Worm (Caenorhabditis elegans) whole organism, L4 larva: ENCODE results near the gene skr-3.

Source experiments
- D1046.2 ChIP-seq: fragments of 200-800 bp; sonication (Bioruptor generic); IDR thresholded peaks from 2 replicates; pipeline ENCODE4 v1.3.6; 2022; ENCODE audit warnings: missing genetic modification characterization, missing compliant biosample characterization
- T20F7.1 ChIP-seq: fragments of 200-800 bp; sonication (Bioruptor generic); optimal IDR thresholded peaks from 2 replicates; lab custom pipeline; 2018; ENCODE audit warnings: mild to moderate bottlenecking, missing genetic modification characterization, missing compliant biosample characterization
- Y105C5A.15 ChIP-seq: fragments of 200-800 bp; sonication (Bioruptor generic); IDR thresholded peaks from 2 replicates; pipeline ENCODE4 v1.3.6; 2022; ENCODE audit warnings: missing genetic modification characterization, missing compliant biosample characterization
- Y5F2A.4 ChIP-seq: fragments of 200-800 bp; sonication (Bioruptor generic); optimal IDR thresholded peaks from 2 replicates; lab custom pipeline; 2018; ENCODE audit warnings: mild to moderate bottlenecking, missing genetic modification characterization, missing compliant biosample characterization
- Y75B8A.6 ChIP-seq: fragments of 200-800 bp; sonication (Bioruptor generic); IDR thresholded peaks from 2 replicates; pipeline ENCODE4 v1.3.6; 2022; ENCODE audit warnings: missing genetic modification reagents, missing genetic modification characterization, missing compliant biosample characterization
- aha-1 ChIP-seq: fragments of 150-350 bp; peaks from one replicate; lab custom pipeline; 2014; ENCODE audit warnings: missing biosample characterization, missing genetic modification characterization
- ama-1 ChIP-seq: fragments of 150-350 bp; optimal IDR thresholded peaks from 2 replicates; lab custom pipeline; 2014; ENCODE audit warnings: inconsistent platforms, mixed read lengths
- ceh-32 ChIP-seq: sonication (generic microtip); optimal IDR thresholded peaks from 2 replicates; lab custom pipeline; 2016; ENCODE audit warnings: mild to moderate bottlenecking, missing genetic modification characterization, missing compliant biosample characterization; ENCODE audit not compliant: poor library complexity
- ceh-44 ChIP-seq: fragments of 200-800 bp; sonication (Bioruptor generic); IDR thresholded peaks from 2 replicates; pipeline ENCODE4 v1.3.6; 2022; ENCODE audit warnings: missing genetic modification reagents, missing genetic modification characterization, missing compliant biosample characterization
- ces-1 ChIP-seq: fragments of 150-350 bp; sonication (generic microtip); optimal IDR thresholded peaks from 4 replicates; lab custom pipeline; 2014; ENCODE audit warnings: missing biosample characterization, missing genetic modification reagents, missing genetic modification characterization
- dmd-6 ChIP-seq: fragments of 200-800 bp; sonication (Bioruptor generic); IDR thresholded peaks from 2 replicates; pipeline ENCODE4 v1.3.6; 2022; ENCODE audit warnings: missing genetic modification reagents, missing genetic modification characterization, missing compliant biosample characterization
- duxl-1 ChIP-seq: sonication (generic microtip); optimal IDR thresholded peaks from 2 replicates; lab custom pipeline; 2016; ENCODE audit warnings: mild to moderate bottlenecking, missing genetic modification characterization, moderate library complexity, missing compliant biosample characterization; ENCODE audit not compliant: poor library complexity
- egl-27 ChIP-seq: sonication (generic microtip); optimal IDR thresholded peaks from 3 replicates; lab custom pipeline; 2017; ENCODE audit warnings: missing biosample characterization, missing genetic modification reagents, missing genetic modification characterization
- fos-1 ChIP-seq: fragments of 150-350 bp; optimal IDR thresholded peaks from 2 replicates; lab custom pipeline; 2014; ENCODE audit warnings: missing biosample characterization, missing genetic modification characterization
- hlh-11 ChIP-seq: fragments of 200-800 bp; sonication (Bioruptor generic); optimal IDR thresholded peaks from 2 replicates; lab custom pipeline; 2018; ENCODE audit warnings: mild to moderate bottlenecking, missing genetic modification characterization, missing compliant biosample characterization
- jun-1 ChIP-seq: fragments of 150-350 bp; optimal IDR thresholded peaks from 2 replicates; lab custom pipeline; 2014; ENCODE audit warnings: missing biosample characterization, missing genetic modification reagents, missing genetic modification characterization
- lin-13 ChIP-seq: fragments of 150-350 bp; optimal IDR thresholded peaks from 2 replicates; lab custom pipeline; 2014; ENCODE audit warnings: missing biosample characterization, missing genetic modification reagents, missing genetic modification characterization
- lin-29 ChIP-seq: fragments of 200-800 bp; sonication (Bioruptor generic); IDR thresholded peaks from 2 replicates; pipeline ENCODE4 v1.3.6; 2022; ENCODE audit warnings: missing genetic modification reagents, missing genetic modification characterization, missing compliant biosample characterization
- lin-38 ChIP-seq: fragments of 200-800 bp; sonication (Bioruptor generic); IDR thresholded peaks from 2 replicates; pipeline ENCODE4 v1.3.6; 2022; ENCODE audit warnings: missing genetic modification reagents, missing genetic modification characterization, missing compliant biosample characterization
- lsy-2 ChIP-seq, 2 experiments: fragments of 150-350 bp in 1 of 2; sonication (generic microtip) in 1 of 2; optimal IDR thresholded peaks; 2 replicates each; lab custom pipeline; 2014 to 2017; ENCODE audit warnings: missing biosample characterization in 2 of 2, missing genetic modification characterization in 2 of 2
- madf-5 ChIP-seq, 2 experiments: fragments of 200-800 bp; sonication (Bioruptor generic); IDR thresholded peaks; 2 replicates each; pipeline ENCODE4 v1.3.6; 2022; ENCODE audit warnings: missing compliant biosample characterization in 2 of 2, missing genetic modification characterization in 2 of 2
- mxl-2 ChIP-seq: fragments of 200-800 bp; sonication (Bioruptor generic); conservative IDR thresholded peaks from 2 replicates; pipeline ENCODE4 v1.3.6; 2022; ENCODE audit warnings: missing genetic modification reagents, missing genetic modification characterization, missing compliant biosample characterization
- nhr-11 ChIP-seq: fragments of 150-350 bp; optimal IDR thresholded peaks from 2 replicates; lab custom pipeline; 2014; ENCODE audit warnings: missing biosample characterization, missing genetic modification characterization
- nhr-111 ChIP-seq: fragments of 200-800 bp; sonication (Bioruptor generic); optimal IDR thresholded peaks from 2 replicates; lab custom pipeline; 2018; ENCODE audit warnings: mild to moderate bottlenecking, missing genetic modification characterization, missing compliant biosample characterization
- nhr-25 ChIP-seq: sonication (generic microtip); optimal IDR thresholded peaks from 2 replicates; lab custom pipeline; 2017; ENCODE audit warnings: missing genetic modification characterization, mild to moderate bottlenecking, missing compliant biosample characterization, antibody characterized with exemption, moderate library complexity, borderline replicate concordance; ENCODE audit not compliant: insufficient read depth
- nhr-28 ChIP-seq: fragments of 150-350 bp; optimal IDR thresholded peaks from 2 replicates; lab custom pipeline; 2014; ENCODE audit warnings: missing biosample characterization, missing genetic modification characterization
- nhr-41 ChIP-seq: fragments of 200-800 bp; sonication (Bioruptor generic); IDR thresholded peaks from 2 replicates; pipeline ENCODE4 v1.3.6; 2022; ENCODE audit warnings: missing genetic modification reagents, missing genetic modification characterization, missing compliant biosample characterization
- nhr-6 ChIP-seq: fragments of 150-350 bp; optimal IDR thresholded peaks from 2 replicates; lab custom pipeline; 2014; ENCODE audit warnings: missing biosample characterization, missing genetic modification characterization
- nhr-76 ChIP-seq: fragments of 150-350 bp; optimal IDR thresholded peaks from 2 replicates; lab custom pipeline; 2014; ENCODE audit warnings: missing biosample characterization, missing genetic modification characterization
- nhr-77 ChIP-seq: fragments of 150-350 bp; optimal IDR thresholded peaks from 2 replicates; lab custom pipeline; 2014; ENCODE audit warnings: missing biosample characterization, missing genetic modification characterization
- pqm-1 ChIP-seq: sonication (generic microtip); optimal IDR thresholded peaks from 2 replicates; lab custom pipeline; 2017; ENCODE audit warnings: missing biosample characterization, missing genetic modification characterization
- rbr-2 ChIP-seq: sonication (generic microtip); optimal IDR thresholded peaks from 2 replicates; lab custom pipeline; 2016; ENCODE audit warnings: missing genotype, missing genetic modification characterization, missing compliant biosample characterization
- snpc-4 ChIP-seq: fragments of 150-350 bp; optimal IDR thresholded peaks from 2 replicates; lab custom pipeline; 2014; ENCODE audit warnings: missing biosample characterization, missing genetic modification characterization
- spr-1 ChIP-seq: sonication (generic microtip); optimal IDR thresholded peaks from 2 replicates; lab custom pipeline; 2016; ENCODE audit warnings: mild to moderate bottlenecking, missing genetic modification characterization, missing compliant biosample characterization
- tag-97 ChIP-seq: fragments of 200-800 bp; sonication (Bioruptor generic); IDR thresholded peaks from 2 replicates; pipeline ENCODE4 v1.3.6; 2022; ENCODE audit warnings: missing genetic modification characterization, missing compliant biosample characterization
- unc-130 ChIP-seq: sonication (generic microtip); optimal IDR thresholded peaks from 2 replicates; lab custom pipeline; 2016; ENCODE audit warnings: missing genetic modification reagents, missing genetic modification characterization, missing compliant biosample characterization
- unc-39 ChIP-seq: sonication (generic microtip); optimal IDR thresholded peaks from 2 replicates; lab custom pipeline; 2017; ENCODE audit warnings: missing biosample characterization, missing genetic modification characterization
- unc-62 ChIP-seq, 3 experiments: fragments of 150-350 bp in 1 of 3; sonication (generic microtip); optimal IDR thresholded peaks in 2 of 3; peaks in 1 of 3; 1 replicate in 1 of 3; 2 replicates in 2 of 3; lab custom pipeline; 2014 to 2017; ENCODE audit warnings: missing biosample characterization in 3 of 3, missing genetic modification characterization in 3 of 3, missing genetic modification reagents in 3 of 3, missing genotype in 1 of 3
- zag-1 ChIP-seq: fragments of 150-350 bp; optimal IDR thresholded peaks from 2 replicates; lab custom pipeline; 2014; ENCODE audit warnings: missing biosample characterization, missing genetic modification characterization
- zfp-3 ChIP-seq: fragments of 200-800 bp; sonication (Bioruptor generic); conservative IDR thresholded peaks from 2 replicates; pipeline ENCODE4 v1.3.6; 2022; ENCODE audit warnings: missing genetic modification reagents, missing genetic modification characterization, missing compliant biosample characterization
- zip-2 ChIP-seq: fragments of 150-350 bp; optimal IDR thresholded peaks from 2 replicates; lab custom pipeline; 2014; ENCODE audit warnings: missing biosample characterization, missing genetic modification characterization
- ztf-7 ChIP-seq: fragments of 150-350 bp; optimal IDR thresholded peaks from 2 replicates; lab custom pipeline; 2014; ENCODE audit warnings: missing biosample characterization, missing genetic modification characterization

Gene skr-3

DNA sequence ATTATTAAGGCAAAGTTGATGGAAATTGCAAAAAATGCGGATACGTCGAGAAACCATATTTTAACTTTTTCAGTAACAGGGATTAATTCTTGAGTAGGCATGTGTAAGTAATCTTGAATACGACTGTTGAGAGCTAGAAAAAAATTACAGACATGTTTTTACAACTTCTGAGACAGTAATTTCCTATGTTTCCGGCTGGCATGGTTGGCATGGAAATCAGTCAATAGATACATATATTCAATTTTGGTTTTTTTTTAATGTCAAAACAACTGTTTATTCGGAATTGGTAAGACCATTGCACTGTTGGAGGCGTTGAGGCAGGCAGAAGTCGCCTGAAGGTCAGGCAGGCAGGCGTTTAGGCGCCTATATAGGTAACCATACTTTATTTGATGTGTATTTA, 32.5 kb downstream of the skr-3 start, which contains the start of gene str-254:
str-254 (minus strand) TSS at position 101 of the 400 bp plus-strand sequence.
- no peak for TF ChIP-seq lin-13 (GFP tag; lab: Kevin White, UChicago)
- no peak for TF ChIP-seq nhr-28 (tag; lab: Kevin White, UChicago)
- no peak for TF ChIP-seq nhr-41 (GFP tag; lab: Robert Waterston, UW)
- no peak for TF ChIP-seq dmd-6
- TF ChIP-seq unc-39 (tag; lab: Kevin White, UChicago), result no peak
- no peak for TF ChIP-seq nhr-25 (tag; lab: Kevin White, UChicago)
- no peak for TF ChIP-seq rbr-2 (tag; lab: Kevin White, UChicago)

DNA sequence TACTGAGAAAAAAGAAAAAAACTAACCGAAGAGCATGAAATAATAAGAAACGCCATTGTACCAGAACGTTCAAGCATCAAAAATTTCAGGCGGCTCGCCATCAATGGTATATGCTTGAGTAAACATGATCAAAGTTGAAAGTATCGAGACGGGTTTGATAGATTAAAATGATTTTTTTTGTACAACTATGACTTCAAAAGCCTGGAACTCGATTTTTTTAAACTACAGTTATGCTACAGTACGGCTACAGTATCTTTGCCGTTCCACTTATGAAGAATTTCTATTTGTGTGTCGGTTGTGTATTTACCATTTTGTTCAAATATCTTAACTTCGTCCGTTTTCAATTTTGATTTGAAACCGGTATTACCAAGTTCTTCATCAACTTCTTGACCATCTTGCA, 34.2 kb downstream of the skr-3 start, which contains the start of gene str-97:
str-97 (minus strand) TSS at position 101 of the 400 bp plus-strand sequence.
- TF ChIP-seq zfp-3 (GFP tag; lab: Robert Waterston, UW) (no peak), unc-62 (GFP tag; optimal IDR thresholded peaks at IDR 0.05 in 1 of 2; lab: Kevin White, UChicago) (peak in 1 of 2 experiments; percentile 62), unc-62 (tag; optimal IDR thresholded peaks at IDR 0.05; lab: Kevin White, UChicago) (no peak)

DNA sequence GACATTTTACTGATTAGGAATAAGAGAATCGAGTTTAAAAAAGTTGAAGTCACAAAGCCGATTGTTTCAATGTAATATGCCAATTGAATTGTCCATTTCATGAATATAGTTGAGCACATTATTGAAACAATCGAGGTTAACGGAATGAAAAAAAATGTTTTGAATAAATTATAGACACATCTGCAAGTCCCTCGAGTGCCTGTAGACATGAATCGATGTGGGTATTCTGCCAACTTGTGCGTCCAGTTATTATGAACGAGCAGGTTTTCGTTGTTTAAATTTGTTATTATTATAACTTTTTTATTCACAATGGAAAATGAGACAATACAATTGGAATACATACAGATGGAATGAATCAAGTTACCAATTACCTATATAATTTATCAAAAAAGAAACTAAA, 37.5 kb downstream of the skr-3 start, which contains the start of gene str-99:
str-99 (minus strand) TSS at position 101 of the 400 bp plus-strand sequence.
- TF ChIP-seq unc-62 (GFP tag; optimal IDR thresholded peaks at IDR 0.05 in 1 of 2; lab: Kevin White, UChicago) (peak in 1 of 2 experiments; percentile 39), unc-62 (tag; optimal IDR thresholded peaks at IDR 0.05; lab: Kevin White, UChicago) (no peak), zag-1 (no peak), duxl-1 (tag; lab: Kevin White, UChicago) (no peak)

DNA sequence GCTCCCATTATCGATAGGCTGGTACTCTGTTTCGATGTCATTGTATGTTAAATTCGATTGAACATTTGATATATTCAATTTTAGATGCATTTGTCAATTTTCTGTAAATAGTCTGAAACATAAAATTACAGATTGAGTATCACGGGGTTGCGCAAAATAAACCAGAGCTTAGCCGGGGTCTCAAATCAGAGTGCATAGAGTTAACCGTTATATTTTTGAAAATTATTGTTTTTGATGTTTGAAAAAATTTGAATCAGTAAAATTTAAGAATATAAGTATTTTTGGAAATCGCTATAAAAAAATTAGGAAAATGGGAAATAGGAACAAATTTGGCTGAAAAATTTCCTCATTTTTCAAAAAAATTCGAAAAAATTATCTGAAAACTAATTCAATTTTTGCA, 38.7 kb downstream of the skr-3 start, which contains the start of gene F10A3.17:
F10A3.17 (minus strand) TSS at position 101 of the 400 bp plus-strand sequence.
- TF ChIP-seq lin-29 (no peak), nhr-111 (GFP tag; lab: Kevin White, UChicago) (no peak), madf-5 (GFP tag; IDR thresholded peaks at IDR 0.05; lab: Robert Waterston, UW) (no peak), duxl-1 (tag; lab: Kevin White, UChicago) (no peak)
- TF ChIP-seq, all 104 proteins: peak for 0

DNA sequence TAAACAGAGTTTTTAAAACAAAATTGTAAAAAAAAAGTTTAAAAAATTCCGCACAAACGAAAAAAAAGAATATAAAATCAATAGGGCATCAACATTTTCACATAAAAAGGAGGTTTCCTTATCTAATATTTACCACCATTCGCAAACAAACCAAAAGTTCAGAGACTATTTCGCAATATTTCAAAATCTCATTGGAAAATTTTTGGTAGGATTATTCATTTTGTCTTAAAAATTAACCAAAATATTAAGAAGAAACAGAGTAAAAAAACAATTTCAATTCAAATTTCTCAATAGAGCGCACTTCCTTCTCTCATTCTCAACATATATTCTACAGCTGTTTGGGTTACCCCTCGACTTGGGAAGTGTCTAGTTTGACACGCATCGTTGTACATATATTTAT, 39.2 kb downstream of the skr-3 start:
- TF ChIP-seq lin-38 (GFP tag; lab: Robert Waterston, UW) (no peak), Y75B8A.6 (no peak), hlh-11 (tag; lab: Kevin White, UChicago) (no peak), zag-1 (no peak), ama-1 (lab: Kevin White, UChicago) (no peak), duxl-1 (tag; lab: Kevin White, UChicago) (no peak), rbr-2 (tag; lab: Kevin White, UChicago) (no peak), D1046.2 (GFP tag; lab: Robert Waterston, UW) (no peak), pqm-1 (peak; percentile 22), lsy-2 (tag; optimal IDR thresholded peaks at IDR 0.05; lab: Kevin White, UChicago) (no peak), unc-130 (no peak), mxl-2 (GFP tag; lab: Robert Waterston, UW) (no peak), zip-2 (tag; lab: Kevin White, UChicago) (peak; percentile 90), lin-13 (GFP tag; lab: Kevin White, UChicago) (no peak), ces-1 (GFP tag; lab: Kevin White, UChicago) (no peak), egl-27 (no peak), ceh-32 (tag; lab: Kevin White, UChicago) (no peak), fos-1 (tag; lab: Kevin White, UChicago) (no peak), ceh-44 (GFP tag; lab: Robert Waterston, UW) (no peak), nhr-28 (tag; lab: Kevin White, UChicago) (peak; percentile 37), tag-97 (GFP tag; lab: Robert Waterston, UW) (no peak), nhr-76 (tag; lab: Kevin White, UChicago) (no peak), nhr-6 (no peak), nhr-77 (peak; percentile 47), jun-1 (no peak), snpc-4 (no peak), spr-1 (tag; lab: Kevin White, UChicago) (no peak), unc-39 (tag; lab: Kevin White, UChicago) (no peak), Y5F2A.4 (GFP tag; lab: Kevin White, UChicago) (no peak), aha-1 (tag; lab: Kevin White, UChicago) (peak; percentile 46), nhr-11 (tag; lab: Kevin White, UChicago) (no peak), ztf-7 (tag; lab: Kevin White, UChicago) (peak; percentile 30), Y105C5A.15 (GFP tag; lab: Robert Waterston, UW) (no peak), T20F7.1 (GFP tag; lab: Kevin White, UChicago) (no peak)
